Worm (Caenorhabditis elegans) whole organism, L1 larva: ENCODE results near the gene T19D12.1.
A peak's percentile ranks its signal among the peaks of the same experiment; 100 is the strongest.

Source experiments
- aly-2 ChIP-seq: fragments of 150-350 bp; optimal IDR thresholded peaks from 2 replicates; lab custom pipeline; 2014; ENCODE audit warnings: missing biosample characterization, missing genetic modification characterization
- ama-1 ChIP-seq: fragments of 150-350 bp; optimal IDR thresholded peaks from 2 replicates; lab custom pipeline; 2014
- blmp-1 ChIP-seq: fragments of 150-350 bp; optimal IDR thresholded peaks from 2 replicates; lab custom pipeline; 2014; ENCODE audit warnings: missing biosample characterization, missing genetic modification characterization
- ceh-90 ChIP-seq: sonication (generic microtip); optimal IDR thresholded peaks from 2 replicates; lab custom pipeline; 2016; ENCODE audit warnings: missing genetic modification characterization, missing compliant biosample characterization
- dsc-1 ChIP-seq: sonication (generic microtip); optimal IDR thresholded peaks from 2 replicates; lab custom pipeline; 2016; ENCODE audit warnings: mild to moderate bottlenecking, missing genetic modification characterization, missing compliant biosample characterization
- mdl-1 ChIP-seq, 2 experiments: fragments of 150-350 bp; optimal IDR thresholded peaks; 2 replicates each; lab custom pipeline; 2014 to 2017; ENCODE audit warnings: missing biosample characterization in 2 of 2, missing genetic modification characterization in 2 of 2, inconsistent platforms in 1 of 2
- nhr-76 ChIP-seq: sonication (generic microtip); optimal IDR thresholded peaks from 2 replicates; lab custom pipeline; 2017; ENCODE audit warnings: missing biosample characterization, missing genetic modification characterization
- snpc-4 ChIP-seq: fragments of 150-350 bp; optimal IDR thresholded peaks from 2 replicates; lab custom pipeline; 2014; ENCODE audit warnings: missing biosample characterization, missing genetic modification characterization
- tlp-1 ChIP-seq: fragments of 150-350 bp; optimal IDR thresholded peaks from 2 replicates; lab custom pipeline; 2014; ENCODE audit warnings: missing biosample characterization, missing genetic modification characterization
- ztf-4 ChIP-seq: fragments of 150-350 bp; optimal IDR thresholded peaks from 2 replicates; lab custom pipeline; 2014; ENCODE audit warnings: missing biosample characterization, missing genetic modification characterization

ce11 chrII:6721581-6721980 lies 54.9 kb downstream of the T19D12.1 start:
- TF ChIP-seq dsc-1 (tag; lab: Kevin White, UChicago) (peak; percentile 55), ceh-90 (tag; lab: Kevin White, UChicago) (no peak), nhr-76 (tag; lab: Kevin White, UChicago) (no peak), mdl-1 (tag; optimal IDR thresholded peaks at IDR 0.05; lab: Kevin White, UChicago) (no peak), aly-2 (tag; lab: Kevin White, UChicago) (no peak), snpc-4 (tag; lab: Kevin White, UChicago) (no peak), tlp-1 (tag; lab: Kevin White, UChicago) (no peak), ama-1 (lab: Kevin White, UChicago) (no peak), ztf-4 (no peak), blmp-1 (tag; lab: Kevin White, UChicago) (no peak)
